Worm (Caenorhabditis elegans): ENCODE results near the gene mig-6.

DNA sequence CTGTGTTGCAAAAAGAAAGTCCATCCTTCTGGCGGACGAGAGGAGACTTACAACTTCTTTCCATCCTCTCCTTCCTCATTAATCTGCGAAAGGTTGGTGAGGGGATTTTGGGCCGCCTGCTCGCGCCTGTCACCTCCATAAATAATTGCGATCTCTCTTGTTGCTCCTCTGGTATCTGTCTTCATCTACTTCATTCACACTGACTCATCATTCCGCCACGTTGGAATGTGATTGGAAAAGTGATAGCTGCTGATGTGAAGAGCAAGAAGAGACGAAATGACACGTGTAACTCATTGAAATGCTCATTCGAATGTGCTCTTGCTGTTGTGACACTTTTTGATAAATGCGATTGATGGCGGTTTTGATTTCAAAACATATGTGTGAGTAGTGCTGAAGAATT lies 4.4 kb upstream of the mig-6 start:
- TF ChIP-seq F49E8.2 (tag; optimal IDR thresholded peaks at IDR 0.05; ENCODE audit: borderline replicate concordance) (no peak), lir-3 (tag; optimal IDR thresholded peaks at IDR 0.05) (no peak), ces-1 (GFP tag; optimal IDR thresholded peaks at IDR 0.05) (no peak)
